Worm (Caenorhabditis elegans) whole organism, young adult: ENCODE data around the gene ttc-4.

Source experiments
- B0336.3 ChIP-seq: fragments of 200-800 bp; sonication (Bioruptor generic); IDR thresholded peaks from 2 replicates; pipeline ENCODE4 v1.3.6; 2022; ENCODE audit warnings: missing genetic modification characterization, missing compliant biosample characterization
- F10E7.11 ChIP-seq: sonication (generic microtip); optimal IDR thresholded peaks from 2 replicates; lab custom pipeline; 2017; ENCODE audit warnings: mild to moderate bottlenecking, missing genetic modification characterization, moderate library complexity, missing compliant biosample characterization
- F57A8.1 ChIP-seq: fragments of 200-800 bp; sonication (Bioruptor generic); optimal IDR thresholded peaks from 2 replicates; lab custom pipeline; 2018; ENCODE audit warnings: mild to moderate bottlenecking, missing genetic modification characterization, moderate library complexity, missing compliant biosample characterization
- Y79H2A.3 ChIP-seq: fragments of 200-800 bp; sonication (Bioruptor generic); conservative IDR thresholded peaks from 2 replicates; pipeline ENCODE4 v1.3.6; 2022; ENCODE audit warnings: missing genetic modification reagents, missing genetic modification characterization, missing compliant biosample characterization
- Y95B8A.8 ChIP-seq: fragments of 200-800 bp; sonication (Bioruptor generic); IDR thresholded peaks from 2 replicates; pipeline ENCODE4 v1.3.6; 2022; ENCODE audit warnings: missing genetic modification reagents, missing genetic modification characterization, missing compliant biosample characterization
- aptf-3 ChIP-seq: fragments of 200-800 bp; sonication (Bioruptor generic); IDR thresholded peaks from 2 replicates; pipeline ENCODE4 v1.3.6; 2022; ENCODE audit warnings: missing genetic modification characterization, missing compliant biosample characterization
- ccch-3 ChIP-seq: fragments of 200-800 bp; sonication (Bioruptor generic); optimal IDR thresholded peaks from 2 replicates; lab custom pipeline; 2018; ENCODE audit warnings: mild to moderate bottlenecking, missing genetic modification characterization, missing compliant biosample characterization
- ceh-79 ChIP-seq: sonication (generic microtip); optimal IDR thresholded peaks from 2 replicates; lab custom pipeline; 2017; ENCODE audit warnings: mild to moderate bottlenecking, missing genetic modification characterization, missing compliant biosample characterization
- lin-40 ChIP-seq: sonication (generic microtip); optimal IDR thresholded peaks from 2 replicates; lab custom pipeline; 2016; ENCODE audit warnings: missing genetic modification characterization, mild to moderate bottlenecking, missing compliant biosample characterization, missing genotype, missing genetic modification reagents
- lsy-27 ChIP-seq: sonication (generic microtip); optimal IDR thresholded peaks from 2 replicates; lab custom pipeline; 2017; ENCODE audit warnings: missing genetic modification characterization, mild to moderate bottlenecking, missing compliant biosample characterization, antibody characterized with exemption, missing genotype, borderline replicate concordance; ENCODE audit not compliant: insufficient read depth
- pha-4 ChIP-seq: fragments of 150-350 bp; sonication (generic microtip); optimal IDR thresholded peaks from 2 replicates; lab custom pipeline; 2014; ENCODE audit warnings: missing biosample characterization, missing genetic modification reagents, missing genetic modification characterization
- tbp1 ChIP-seq: fragments of 200-800 bp; sonication (Bioruptor generic); optimal IDR thresholded peaks from 2 replicates; lab custom pipeline; 2018; ENCODE audit warnings: mild to moderate bottlenecking, missing genetic modification characterization, missing compliant biosample characterization

- TF ChIP-seq B0336.3 (GFP tag; lab: Robert Waterston, UW) (no peak), Y79H2A.3 (GFP tag; lab: Robert Waterston, UW) (no peak), pha-4 (tag; lab: Kevin White, UChicago) (no peak), F57A8.1 (GFP tag; lab: Kevin White, UChicago) (no peak), Y95B8A.8 (GFP tag; lab: Robert Waterston, UW) (no peak), ccch-3 (GFP tag; lab: Kevin White, UChicago) (no peak), lin-40 (tag; lab: Kevin White, UChicago) (no peak), ceh-79 (tag; lab: Kevin White, UChicago) (no peak), tbp1 (GFP tag; lab: Kevin White, UChicago) (no peak), lsy-27 (tag; lab: Kevin White, UChicago) (no peak), F10E7.11 (tag; lab: Kevin White, UChicago) (no peak), aptf-3 (no peak)
These were observed 6.7 kb upstream of the ttc-4 start for ce11 chrII:5587794-5588193.
